Fruit fly (Drosophila melanogaster): ENCODE results near the gene CG10418.

- TF ChIP-seq CG10669 (GFP tag; optimal IDR thresholded peaks at IDR 0.05) (no peak), Eip93F (GFP tag; optimal IDR thresholded peaks at IDR 0.05) (no peak), CG16779 (tag; optimal IDR thresholded peaks at IDR 0.05) (no peak), CG3032 (tag; optimal IDR thresholded peaks at IDR 0.05) (no peak), Ets21C (GFP tag; optimal IDR thresholded peaks at IDR 0.05) (no peak), Hr39 (GFP tag; optimal IDR thresholded peaks at IDR 0.05) (no peak), achi (GFP tag; optimal IDR thresholded peaks at IDR 0.05) (no peak)
These were observed 15.0 kb downstream of the CG10418 start, which contains the start of gene CrzR for dm6 chr3L:12351440-12351839.

Measured in whole organism, prepupa.